Fruit fly (Drosophila melanogaster): ENCODE data around the gene CG1172.

The CG1172 gene

dm6 chr3R:5393742-5394391 is at the start of gene CG1172:
TSS of gene CG1172 (plus strand) at chr3R:5393922.
- TF ChIP-seq Pif1A (GFP tag; optimal IDR thresholded peaks at IDR 0.05): no peak
- no peak for TF ChIP-seq CG14655 (GFP tag; optimal IDR thresholded peaks at IDR 0.05)
- TF ChIP-seq D1 (tag; optimal IDR thresholded peaks at IDR 0.05): no peak
- no peak for TF ChIP-seq Pif1B (GFP tag; optimal IDR thresholded peaks at IDR 0.05)
- TF ChIP-seq gl (tag; optimal IDR thresholded peaks at IDR 0.05): no peak
- no peak for TF ChIP-seq CG9948 (tag; optimal IDR thresholded peaks at IDR 0.05)
- no peak for TF ChIP-seq Ets98B (GFP tag; IDR thresholded peaks at IDR 0.05)
- TF ChIP-seq CG4496 (GFP tag; IDR thresholded peaks at IDR 0.05): 0 out of 3 replicates have a peak, but pooled peaks have one; percentile 17

DNA sequence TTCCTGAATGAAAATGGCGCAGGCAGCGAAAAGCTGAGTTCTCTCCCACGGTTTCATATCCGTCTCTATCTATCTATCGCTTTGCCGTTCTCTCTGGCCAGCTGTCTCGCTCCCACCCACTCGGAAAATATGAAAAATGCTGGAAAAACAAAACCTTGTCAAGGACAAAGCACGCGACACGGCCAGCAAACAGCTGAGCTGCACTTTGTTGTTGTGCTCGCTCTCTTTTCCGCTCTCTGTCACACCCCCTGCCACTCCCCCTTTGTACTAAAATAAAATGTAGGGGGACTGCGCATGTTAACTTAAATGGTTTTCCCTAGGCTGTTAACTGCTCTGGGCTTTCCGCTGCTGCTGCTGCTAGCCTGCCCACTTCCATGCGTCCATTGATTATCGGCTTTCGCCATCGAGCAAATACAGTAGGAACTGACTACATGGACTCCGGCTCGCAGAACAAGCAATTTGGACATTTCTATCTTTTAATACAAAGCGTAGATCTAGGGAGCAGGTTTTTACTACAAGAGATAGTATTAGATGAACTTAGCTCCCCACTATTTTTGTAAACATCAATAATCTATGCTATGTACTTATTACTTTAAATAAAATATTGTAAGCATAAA is 46.9 kb upstream of the CG1172 start:
- TF ChIP-seq CG8301 (tag; optimal IDR thresholded peaks at IDR 0.05): no peak
- TF ChIP-seq Pif1A (GFP tag; optimal IDR thresholded peaks at IDR 0.05): no peak
- TF ChIP-seq Ets98B (GFP tag; IDR thresholded peaks at IDR 0.05): no peak
- TF ChIP-seq CG12605 (GFP tag; IDR thresholded peaks at IDR 0.05): no peak
- no peak for TF ChIP-seq CG32121 (GFP tag; IDR thresholded peaks at IDR 0.05)
- TF ChIP-seq CG15710 (tag; optimal IDR thresholded peaks at IDR 0.05): no peak
- no peak for TF ChIP-seq CG34367 (tag; optimal IDR thresholded peaks at IDR 0.05)
- TF ChIP-seq CG9948 (tag; optimal IDR thresholded peaks at IDR 0.05): no peak
- TF ChIP-seq CG17806 (tag; optimal IDR thresholded peaks at IDR 0.05): no peak
- no peak for TF ChIP-seq CG10348 (GFP tag; IDR thresholded peaks at IDR 0.05)
- TF ChIP-seq gl (tag; optimal IDR thresholded peaks at IDR 0.05): no peak
- TF ChIP-seq fd96Ca (GFP tag; IDR thresholded peaks at IDR 0.05): no peak
- no peak for TF ChIP-seq CG14655 (GFP tag; optimal IDR thresholded peaks at IDR 0.05)

- TF ChIP-seq CG12605 (GFP tag; IDR thresholded peaks at IDR 0.05) (no peak), CG8301 (tag; optimal IDR thresholded peaks at IDR 0.05) (no peak), CG15710 (tag; optimal IDR thresholded peaks at IDR 0.05) (no peak), rn (GFP tag; IDR thresholded peaks at IDR 0.05) (no peak), CG32121 (GFP tag; IDR thresholded peaks at IDR 0.05) (no peak), Snoo (tag; optimal IDR thresholded peaks at IDR 0.05) (no peak), CG14655 (GFP tag; optimal IDR thresholded peaks at IDR 0.05) (no peak), CG34367 (tag; optimal IDR thresholded peaks at IDR 0.05) (no peak), gl (tag; optimal IDR thresholded peaks at IDR 0.05) (no peak), Ets98B (GFP tag; IDR thresholded peaks at IDR 0.05) (no peak), CG17806 (tag; optimal IDR thresholded peaks at IDR 0.05) (no peak), CG13204 (GFP tag; optimal IDR thresholded peaks at IDR 0.05) (no peak), CG4496 (GFP tag; IDR thresholded peaks at IDR 0.05) (no peak), Pif1B (GFP tag; optimal IDR thresholded peaks at IDR 0.05) (no peak), D1 (tag; optimal IDR thresholded peaks at IDR 0.05) (no peak), Pif1A (GFP tag; optimal IDR thresholded peaks at IDR 0.05) (no peak)
Observed at dm6 chr3R:5350393-5350972, 43.2 kb upstream of the CG1172 start, which contains the start of gene mtd. TSS of gene mtd (minus strand) at chr3R:5350443.

- no peak for TF ChIP-seq CG34367 (tag; optimal IDR thresholded peaks at IDR 0.05)
- TF ChIP-seq CG8159 (tag; optimal IDR thresholded peaks at IDR 0.05): peak; percentile 48
- no peak for TF ChIP-seq gl (tag; optimal IDR thresholded peaks at IDR 0.05)
- no peak for TF ChIP-seq CG9948 (tag; optimal IDR thresholded peaks at IDR 0.05)
Observed at dm6 chr3R:5354373-5355134, 39.2 kb upstream of the CG1172 start, which contains the start of the genes CG11999 and CG1161. TSS of gene CG11999 (minus strand) at chr3R:5354747. TSS of gene CG1161 (plus strand) at chr3R:5355092.

- no peak for TF ChIP-seq CG17806 (tag; optimal IDR thresholded peaks at IDR 0.05)
- no peak for TF ChIP-seq Snoo (tag; optimal IDR thresholded peaks at IDR 0.05)
- no peak for TF ChIP-seq CG34367 (tag; optimal IDR thresholded peaks at IDR 0.05)
- TF ChIP-seq gl (tag; optimal IDR thresholded peaks at IDR 0.05): no peak
- no peak for TF ChIP-seq rn (GFP tag; IDR thresholded peaks at IDR 0.05)
- no peak for TF ChIP-seq CG9948 (tag; optimal IDR thresholded peaks at IDR 0.05)
- TF ChIP-seq EcR (GFP tag; optimal IDR thresholded peaks at IDR 0.05): peak; percentile 12
- no peak for TF ChIP-seq CG14655 (GFP tag; optimal IDR thresholded peaks at IDR 0.05)
Observed at dm6 chr3R:5355135-5355493, 38.6 kb upstream of the CG1172 start.

dm6 chr3R:5357935-5358414 is 35.7 kb upstream of the CG1172 start, which contains the start of gene Prosbeta7:
TSS of gene Prosbeta7 (minus strand) at chr3R:5358364.
- TF ChIP-seq CG14655 (GFP tag; optimal IDR thresholded peaks at IDR 0.05) (no peak), CG8159 (tag; optimal IDR thresholded peaks at IDR 0.05) (no peak)
